Fruit fly (Drosophila melanogaster) whole organism, larva: Measurements from ENCODE around the gene CG2663.
A peak's percentile ranks its signal among the peaks of the same experiment; 100 is the strongest.

Source experiments
- noc ChIP-seq: fragments of 200-800 bp; sonication (Bioruptor generic); optimal IDR thresholded peaks from 3 replicates; lab custom pipeline; 2019; ENCODE audit warnings: missing biosample characterization, mild to moderate bottlenecking, missing genetic modification characterization, moderate library complexity

CG2663 gene

dm6 chr3R:5354373-5355134 lies 49.4 kb downstream of the CG2663 start, which contains the start of the genes CG11999 and CG1161:
Gene CG11999 (minus strand): TSS chr3R:5354747.
Gene CG1161 (plus strand): TSS chr3R:5355092.
- peak; percentile 4 for TF ChIP-seq noc
